Worm (Caenorhabditis elegans) whole organism, L2 larva: Measurements from ENCODE around the gene tsen-2.

Experiments
- C34F6.9 ChIP-seq: fragments of 150-350 bp; optimal IDR thresholded peaks from 2 replicates; lab custom pipeline; 2014; ENCODE audit warnings: missing biosample characterization, missing genetic modification characterization
- F13H6.1 ChIP-seq: sonication (generic microtip); optimal IDR thresholded peaks from 2 replicates; lab custom pipeline; 2016; ENCODE audit warnings: missing genetic modification characterization, missing compliant biosample characterization
- R02D3.7 ChIP-seq: fragments of 150-350 bp; optimal IDR thresholded peaks from 2 replicates; lab custom pipeline; 2014; ENCODE audit warnings: missing biosample characterization, missing genetic modification characterization
- Y55F3AM.14 ChIP-seq: fragments of 200-800 bp; sonication (Bioruptor generic); optimal IDR thresholded peaks from 2 replicates; lab custom pipeline; 2018; ENCODE audit warnings: mild to moderate bottlenecking, missing genetic modification characterization, missing compliant biosample characterization
- ZK546.5 ChIP-seq: sonication (generic microtip); optimal IDR thresholded peaks from 2 replicates; lab custom pipeline; 2017; ENCODE audit warnings: missing biosample characterization, missing genetic modification characterization
- aly-2 ChIP-seq: fragments of 150-350 bp; optimal IDR thresholded peaks from 2 replicates; lab custom pipeline; 2014; ENCODE audit warnings: missing biosample characterization, missing genetic modification characterization
- ama-1 ChIP-seq: fragments of 150-350 bp; optimal IDR thresholded peaks from 2 replicates; lab custom pipeline; 2018; ENCODE audit warnings: inconsistent platforms
- blmp-1 ChIP-seq: sonication (generic microtip); optimal IDR thresholded peaks from 2 replicates; lab custom pipeline; 2017; ENCODE audit warnings: missing genetic modification characterization, mild to moderate bottlenecking, missing compliant biosample characterization, antibody characterized with exemption, moderate library complexity; ENCODE audit not compliant: insufficient read depth
- ceh-16 ChIP-seq: fragments of 150-350 bp; optimal IDR thresholded peaks from 2 replicates; lab custom pipeline; 2014; ENCODE audit warnings: missing biosample characterization, missing genetic modification characterization
- ceh-82 ChIP-seq: fragments of 150-350 bp; optimal IDR thresholded peaks from 2 replicates; lab custom pipeline; 2014; ENCODE audit warnings: missing biosample characterization, missing genetic modification characterization
- crh-2 ChIP-seq: sonication (generic microtip); optimal IDR thresholded peaks from 2 replicates; lab custom pipeline; 2017; ENCODE audit warnings: missing biosample characterization, missing genetic modification characterization
- dmd-4 ChIP-seq: sonication (generic microtip); optimal IDR thresholded peaks from 2 replicates; lab custom pipeline; 2017; ENCODE audit warnings: missing biosample characterization, missing genetic modification characterization
- elt-3 ChIP-seq: sonication (generic microtip); optimal IDR thresholded peaks from 2 replicates; lab custom pipeline; 2017; ENCODE audit warnings: missing biosample characterization, missing genetic modification characterization
- gmeb-1 ChIP-seq: fragments of 150-350 bp; optimal IDR thresholded peaks from 2 replicates; lab custom pipeline; 2014; ENCODE audit warnings: missing biosample characterization, missing genetic modification characterization
- lin-11 ChIP-seq: fragments of 150-350 bp; sonication (generic microtip); optimal IDR thresholded peaks from 2 replicates; lab custom pipeline; 2014; ENCODE audit warnings: missing biosample characterization, missing genetic modification characterization, inconsistent platforms, mixed read lengths
- lin-13 ChIP-seq: fragments of 150-350 bp; optimal IDR thresholded peaks from 2 replicates; lab custom pipeline; 2014; ENCODE audit warnings: missing biosample characterization, missing genetic modification reagents, missing genetic modification characterization
- lsy-2 ChIP-seq, 2 experiments: fragments of 150-350 bp in 1 of 2; sonication (generic microtip) in 1 of 2; optimal IDR thresholded peaks; 2 replicates each; lab custom pipeline; 2014 to 2017; ENCODE audit warnings: missing biosample characterization in 2 of 2, missing genetic modification characterization in 2 of 2
- mab-5 ChIP-seq: fragments of 150-350 bp; optimal IDR thresholded peaks from 2 replicates; lab custom pipeline; 2014; ENCODE audit warnings: missing biosample characterization, missing genetic modification characterization
- mbf-1 ChIP-seq: sonication (generic microtip); optimal IDR thresholded peaks from 2 replicates; lab custom pipeline; 2017; ENCODE audit warnings: missing biosample characterization, missing genetic modification characterization
- nhr-10 ChIP-seq: sonication (generic microtip); optimal IDR thresholded peaks from 2 replicates; lab custom pipeline; 2017; ENCODE audit warnings: missing biosample characterization, missing genetic modification characterization
- nhr-11 ChIP-seq: fragments of 150-350 bp; optimal IDR thresholded peaks from 2 replicates; lab custom pipeline; 2014; ENCODE audit warnings: missing biosample characterization, missing genetic modification characterization
- nhr-12 ChIP-seq: fragments of 150-350 bp; optimal IDR thresholded peaks from 2 replicates; lab custom pipeline; 2014; ENCODE audit warnings: missing biosample characterization, missing genetic modification characterization
- nhr-129 ChIP-seq: fragments of 150-350 bp; optimal IDR thresholded peaks from 2 replicates; lab custom pipeline; 2014; ENCODE audit warnings: missing biosample characterization, missing genetic modification characterization
- nhr-21 ChIP-seq: fragments of 150-350 bp; optimal IDR thresholded peaks from 2 replicates; lab custom pipeline; 2014; ENCODE audit warnings: missing biosample characterization, missing genetic modification characterization
- nhr-23 ChIP-seq: fragments of 150-350 bp; optimal IDR thresholded peaks from 2 replicates; lab custom pipeline; 2014; ENCODE audit warnings: missing biosample characterization, missing genetic modification reagents, missing genetic modification characterization
- nhr-237 ChIP-seq: fragments of 150-350 bp; optimal IDR thresholded peaks from 2 replicates; lab custom pipeline; 2014; ENCODE audit warnings: missing biosample characterization, missing genetic modification characterization
- nhr-25 ChIP-seq: fragments of 150-350 bp; sonication (generic microtip); optimal IDR thresholded peaks from 3 replicates; lab custom pipeline; 2014; ENCODE audit warnings: missing biosample characterization, missing genetic modification characterization
- nhr-6 ChIP-seq: fragments of 150-350 bp; optimal IDR thresholded peaks from 2 replicates; lab custom pipeline; 2014; ENCODE audit warnings: missing biosample characterization, missing genetic modification characterization
- nhr-77 ChIP-seq: fragments of 150-350 bp; optimal IDR thresholded peaks from 2 replicates; lab custom pipeline; 2014; ENCODE audit warnings: missing biosample characterization, missing genetic modification characterization
- peb-1 ChIP-seq: fragments of 150-350 bp; optimal IDR thresholded peaks from 2 replicates; lab custom pipeline; 2014; ENCODE audit warnings: missing biosample characterization, missing genetic modification characterization
- sem-4 ChIP-seq: fragments of 150-350 bp; optimal IDR thresholded peaks from 2 replicates; lab custom pipeline; 2014; ENCODE audit warnings: missing biosample characterization, missing genetic modification reagents, missing genetic modification characterization
- skn-1 ChIP-seq: sonication (generic microtip); optimal IDR thresholded peaks from 2 replicates; lab custom pipeline; 2017; ENCODE audit warnings: missing biosample characterization, missing genetic modification characterization
- sma-3 ChIP-seq: sonication (generic microtip); optimal IDR thresholded peaks from 2 replicates; lab custom pipeline; 2016; ENCODE audit warnings: missing genetic modification reagents, missing genetic modification characterization, missing compliant biosample characterization
- sma-9 ChIP-seq, 2 experiments: fragments of 150-350 bp in 1 of 2; sonication (generic microtip) in 1 of 2; optimal IDR thresholded peaks; 2 replicates each; lab custom pipeline; 2014 to 2016; ENCODE audit warnings: missing genetic modification characterization in 2 of 2, mild to moderate bottlenecking in 1 of 2, missing biosample characterization in 1 of 2, missing compliant biosample characterization in 1 of 2, missing genetic modification reagents in 1 of 2, moderate library complexity in 1 of 2
- snpc-4 ChIP-seq: fragments of 150-350 bp; optimal IDR thresholded peaks from 2 replicates; lab custom pipeline; 2014; ENCODE audit warnings: missing biosample characterization, missing genetic modification characterization
- unc-39 ChIP-seq: fragments of 150-350 bp; optimal IDR thresholded peaks from 2 replicates; lab custom pipeline; 2014; ENCODE audit warnings: missing biosample characterization, missing genetic modification characterization
- unc-55 ChIP-seq: fragments of 150-350 bp; sonication (generic microtip); optimal IDR thresholded peaks from 3 replicates; lab custom pipeline; 2014; ENCODE audit warnings: missing biosample characterization, missing genetic modification reagents, missing genetic modification characterization
- unc-62 ChIP-seq: fragments of 150-350 bp; optimal IDR thresholded peaks from 2 replicates; lab custom pipeline; 2014; ENCODE audit warnings: missing biosample characterization, missing genetic modification reagents, missing genetic modification characterization
- zag-1 ChIP-seq: fragments of 150-350 bp; optimal IDR thresholded peaks from 2 replicates; lab custom pipeline; 2014; ENCODE audit warnings: missing biosample characterization, missing genetic modification characterization
- ztf-1 ChIP-seq: fragments of 200-800 bp; sonication (Bioruptor generic); conservative IDR thresholded peaks from 2 replicates; pipeline ENCODE4 v1.3.6; 2022; ENCODE audit warnings: missing genetic modification characterization, missing compliant biosample characterization
- ztf-11 ChIP-seq: sonication (generic microtip); optimal IDR thresholded peaks from 2 replicates; lab custom pipeline; 2017; ENCODE audit warnings: missing biosample characterization, missing genetic modification characterization
- ztf-4 ChIP-seq: fragments of 150-350 bp; optimal IDR thresholded peaks from 2 replicates; lab custom pipeline; 2014; ENCODE audit warnings: missing biosample characterization, missing genetic modification characterization

tsen-2 gene

ce11 chrIII:11946062-11946749, 48.1 kb upstream of the tsen-2 start (continued):
- TF ChIP-seq crh-2 (tag; lab: Kevin White, UChicago), result peak; percentile 92
- TF ChIP-seq ceh-82 (tag; lab: Kevin White, UChicago), result no peak
- no peak for TF ChIP-seq nhr-23 (tag; lab: Kevin White, UChicago)
- TF ChIP-seq lin-13 (GFP tag; lab: Kevin White, UChicago), result peak; percentile 91
- no peak for TF ChIP-seq nhr-10
- TF ChIP-seq C34F6.9, result peak; percentile 80
- TF ChIP-seq Y55F3AM.14, result peak; percentile 55

DNA sequence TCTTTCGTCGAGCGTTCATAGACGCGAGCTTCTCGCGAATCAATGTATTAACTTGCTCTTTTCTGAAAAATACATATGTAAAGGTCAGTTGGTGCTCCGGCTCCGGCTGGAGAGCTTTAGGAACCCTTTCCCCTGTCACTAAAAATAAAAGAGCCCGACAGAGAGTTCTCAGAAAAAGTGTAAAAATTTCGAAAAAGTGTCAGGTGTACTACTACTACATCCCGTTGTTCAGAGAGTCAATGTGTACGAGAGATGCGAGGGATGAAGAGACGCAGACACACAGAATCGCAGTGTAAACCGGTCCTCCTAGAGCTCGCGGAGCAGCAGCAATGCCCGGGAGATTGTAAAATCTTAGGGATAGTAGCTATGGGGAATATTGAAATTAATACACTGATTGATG, 44.6 kb upstream of the tsen-2 start:
- peak; percentile 51 for TF ChIP-seq sma-9 (GFP tag; optimal IDR thresholded peaks at IDR 0.05; lab: Kevin White, UChicago)
- TF ChIP-seq sma-9 (tag; optimal IDR thresholded peaks at IDR 0.05; lab: Kevin White, UChicago), result no peak
- peak; percentile 79 for TF ChIP-seq F13H6.1
- no peak for TF ChIP-seq nhr-25 (tag; lab: Kevin White, UChicago)
- TF ChIP-seq ceh-16, result no peak
- TF ChIP-seq mab-5, result no peak
- no peak for TF ChIP-seq nhr-12
- TF ChIP-seq C34F6.9, result peak; percentile 47
- TF ChIP-seq nhr-237, result no peak
- no peak for TF ChIP-seq zag-1 (tag; lab: Kevin White, UChicago)
- TF ChIP-seq aly-2, result no peak
- peak; percentile 28 for TF ChIP-seq nhr-129 (tag; lab: Kevin White, UChicago)
- TF ChIP-seq mbf-1, result no peak
- no peak for TF ChIP-seq crh-2 (tag; lab: Kevin White, UChicago)
- TF ChIP-seq lsy-2 (tag; optimal IDR thresholded peaks at IDR 0.05; lab: Kevin White, UChicago), result peak; percentile 1 to 44

DNA sequence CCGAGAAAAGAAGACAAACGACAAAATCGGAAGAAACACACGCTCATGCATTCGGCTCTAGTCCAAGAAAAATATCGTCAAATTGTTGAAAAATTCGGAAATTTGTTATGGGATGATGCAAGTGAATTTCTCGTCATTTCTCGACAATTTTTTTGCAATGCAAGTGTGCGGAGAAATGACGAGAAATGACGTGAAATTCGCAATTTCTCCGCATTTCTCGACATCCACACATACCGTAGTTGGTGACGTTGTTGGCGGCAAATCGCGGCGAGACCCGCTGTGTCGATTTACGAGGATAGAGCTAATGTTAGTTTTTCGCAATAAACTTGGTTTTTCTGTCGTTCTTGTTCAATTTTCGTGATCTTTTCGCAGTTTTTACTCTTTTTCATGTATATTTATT, 41.2 kb upstream of the tsen-2 start:
- TF ChIP-seq lsy-2 (tag; optimal IDR thresholded peaks at IDR 0.05; lab: Kevin White, UChicago), result peak in 1 of 2 experiments; percentile 18

DNA sequence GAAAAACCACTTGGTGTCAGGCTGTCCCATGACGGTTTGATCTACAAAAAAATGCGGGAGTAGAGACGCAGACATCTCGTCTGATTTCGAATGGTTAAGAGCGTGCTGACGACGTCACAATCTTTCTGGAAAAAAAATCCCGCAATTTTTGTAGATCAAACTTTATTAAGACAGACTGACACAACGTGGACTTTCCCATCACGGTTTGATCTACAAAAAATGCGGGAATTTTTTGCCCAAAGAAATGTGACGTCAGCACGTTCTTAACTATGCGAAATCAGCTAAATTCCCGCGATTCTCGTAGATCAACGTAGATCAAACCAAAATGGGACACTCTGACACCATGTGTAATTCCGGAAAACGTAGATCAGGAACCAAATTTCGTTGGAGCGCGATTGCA, 40.5 kb upstream of the tsen-2 start:
- TF ChIP-seq blmp-1 (tag; lab: Kevin White, UChicago), result no peak
- no peak for TF ChIP-seq nhr-23 (tag; lab: Kevin White, UChicago)
- TF ChIP-seq gmeb-1 (tag; lab: Kevin White, UChicago), result no peak
- TF ChIP-seq ceh-82 (tag; lab: Kevin White, UChicago), result no peak
- TF ChIP-seq nhr-77, result no peak
- TF ChIP-seq peb-1, result no peak
- TF ChIP-seq nhr-129 (tag; lab: Kevin White, UChicago), result no peak
- no peak for TF ChIP-seq sma-3
- no peak for TF ChIP-seq nhr-10
- no peak for TF ChIP-seq unc-62
- no peak for TF ChIP-seq ZK546.5 (tag; lab: Kevin White, UChicago)
- no peak for TF ChIP-seq lsy-2 (tag; optimal IDR thresholded peaks at IDR 0.05; lab: Kevin White, UChicago)
- TF ChIP-seq nhr-25 (tag; lab: Kevin White, UChicago), result no peak
- no peak for TF ChIP-seq ztf-1 (GFP tag; lab: Robert Waterston, UW)
- TF ChIP-seq R02D3.7 (tag; lab: Kevin White, UChicago), result no peak
- no peak for TF ChIP-seq snpc-4 (tag; lab: Kevin White, UChicago)
- no peak for TF ChIP-seq ceh-16
- TF ChIP-seq nhr-6 (tag; lab: Kevin White, UChicago), result no peak

DNA sequence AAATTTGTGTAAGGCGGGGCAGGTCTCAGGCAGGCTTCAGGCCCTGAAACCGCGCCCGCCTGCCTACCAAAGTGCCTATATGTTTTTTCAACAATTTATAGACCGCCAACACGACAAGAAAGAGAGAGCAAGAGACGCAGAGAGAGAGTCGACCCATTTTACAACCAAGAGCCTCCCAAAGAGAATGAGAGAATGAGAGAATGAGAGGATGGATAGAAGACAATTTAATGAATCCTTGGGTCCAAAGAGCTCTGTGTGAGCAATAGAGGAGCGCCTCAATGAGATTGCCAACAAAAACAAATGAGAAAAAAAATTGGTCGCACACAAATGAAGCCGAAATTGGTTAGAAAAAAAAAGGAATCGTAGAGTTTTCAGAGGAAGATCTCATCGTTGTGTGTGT, 39.8 kb upstream of the tsen-2 start:
- TF ChIP-seq nhr-11 (tag; lab: Kevin White, UChicago) (no peak), unc-62 (no peak), sem-4 (tag; lab: Kevin White, UChicago) (peak; percentile 16), sma-3 (no peak), lsy-2 (tag; optimal IDR thresholded peaks at IDR 0.05; lab: Kevin White, UChicago) (peak in 1 of 2 experiments; percentile 38), ztf-11 (tag; lab: Kevin White, UChicago) (no peak), dmd-4 (tag; lab: Kevin White, UChicago) (no peak), ceh-16 (no peak), ztf-4 (tag; lab: Kevin White, UChicago) (no peak), skn-1 (tag; lab: Kevin White, UChicago) (no peak), nhr-10 (no peak), blmp-1 (tag; lab: Kevin White, UChicago) (no peak), nhr-6 (tag; lab: Kevin White, UChicago) (no peak), lin-11 (tag; lab: Kevin White, UChicago) (no peak), R02D3.7 (tag; lab: Kevin White, UChicago) (no peak), nhr-21 (tag; lab: Kevin White, UChicago) (no peak), nhr-129 (tag; lab: Kevin White, UChicago) (peak; percentile 13), ZK546.5 (tag; lab: Kevin White, UChicago) (no peak), elt-3 (tag; lab: Kevin White, UChicago) (no peak), zag-1 (tag; lab: Kevin White, UChicago) (no peak), F13H6.1 (no peak), sma-9 (GFP tag; optimal IDR thresholded peaks at IDR 0.05; lab: Kevin White, UChicago) (no peak), sma-9 (tag; optimal IDR thresholded peaks at IDR 0.05; lab: Kevin White, UChicago) (no peak), unc-39 (tag; lab: Kevin White, UChicago) (no peak), nhr-77 (no peak), ama-1 (lab: Kevin White, UChicago) (no peak), nhr-23 (tag; lab: Kevin White, UChicago) (no peak), nhr-25 (tag; lab: Kevin White, UChicago) (no peak), ztf-1 (GFP tag; lab: Robert Waterston, UW) (no peak), crh-2 (tag; lab: Kevin White, UChicago) (peak; percentile 19), C34F6.9 (peak; percentile 14), nhr-12 (no peak), unc-55 (GFP tag; lab: Kevin White, UChicago) (peak; percentile 5)
